Worm (Caenorhabditis elegans) whole organism, L4/young adult: ENCODE data around the gene ttr-15.
A peak's percentile ranks its signal among the peaks of the same experiment; 100 is the strongest.

Source experiments
- W03F9.2 ChIP-seq: fragments of 150-350 bp; optimal IDR thresholded peaks from 2 replicates; lab custom pipeline; 2014; ENCODE audit warnings: missing biosample characterization, missing genetic modification characterization
- dao-5 ChIP-seq: sonication (generic microtip); optimal IDR thresholded peaks from 2 replicates; lab custom pipeline; 2016; ENCODE audit warnings: missing genotype, missing genetic modification characterization, moderate library complexity, missing compliant biosample characterization
- him-1 ChIP-seq: sonication (generic microtip); optimal IDR thresholded peaks from 2 replicates; lab custom pipeline; 2016; ENCODE audit warnings: missing genotype, missing genetic modification reagents, missing genetic modification characterization, missing compliant biosample characterization

Gene ttr-15

ce11 chrIII:10339949-10340348, 2.3 kb downstream of the ttr-15 start:
- TF ChIP-seq him-1 (tag; lab: Kevin White, UChicago) (no peak), W03F9.2 (tag; lab: Kevin White, UChicago) (no peak), dao-5 (tag; lab: Kevin White, UChicago) (no peak)

ce11 chrIII:10341758-10342157, 4.1 kb downstream of the ttr-15 start, which contains the start of gene tbx-9:
tbx-9 (minus strand) TSS chrIII:10341858.
- TF ChIP-seq W03F9.2 (tag; lab: Kevin White, UChicago) (no peak), dao-5 (tag; lab: Kevin White, UChicago) (no peak), him-1 (tag; lab: Kevin White, UChicago) (no peak)

- TF ChIP-seq him-1 (tag; lab: Kevin White, UChicago) = no peak
- no peak for TF ChIP-seq dao-5 (tag; lab: Kevin White, UChicago)
- TF ChIP-seq W03F9.2 (tag; lab: Kevin White, UChicago) = no peak
Measured at ce11 chrIII:10344762-10345161, 7.1 kb downstream of the ttr-15 start.

- TF ChIP-seq W03F9.2 (tag; lab: Kevin White, UChicago) (no peak), him-1 (tag; lab: Kevin White, UChicago) (no peak), dao-5 (tag; lab: Kevin White, UChicago) (no peak)
Measured at ce11 chrIII:10347049-10347448, 9.4 kb downstream of the ttr-15 start, which contains the start of gene tbx-8. tbx-8 (plus strand) TSS chrIII:10347349.

ce11 chrIII:10351595-10352207, 14.1 kb downstream of the ttr-15 start, which contains the start of gene T07C4.3:
T07C4.3 (plus strand) TSS chrIII:10352157.
- TF ChIP-seq him-1 (tag; lab: Kevin White, UChicago) (no peak), W03F9.2 (tag; lab: Kevin White, UChicago) (no peak), dao-5 (tag; lab: Kevin White, UChicago) (no peak)

- TF ChIP-seq W03F9.2 (tag; lab: Kevin White, UChicago) = no peak
- TF ChIP-seq dao-5 (tag; lab: Kevin White, UChicago) = no peak
- TF ChIP-seq him-1 (tag; lab: Kevin White, UChicago) = no peak
Measured at ce11 chrIII:10353423-10353822, 15.8 kb downstream of the ttr-15 start.

- no peak for TF ChIP-seq him-1 (tag; lab: Kevin White, UChicago)
- no peak for TF ChIP-seq W03F9.2 (tag; lab: Kevin White, UChicago)
- TF ChIP-seq dao-5 (tag; lab: Kevin White, UChicago) = no peak
Measured at ce11 chrIII:10354591-10354990, 16.9 kb downstream of the ttr-15 start.

- TF ChIP-seq W03F9.2 (tag; lab: Kevin White, UChicago) (no peak), dao-5 (tag; lab: Kevin White, UChicago) (no peak), him-1 (tag; lab: Kevin White, UChicago) (no peak)
Measured at ce11 chrIII:10355382-10355781, 17.7 kb downstream of the ttr-15 start, which contains the start of gene spp-1. spp-1 (minus strand) TSS chrIII:10355668.

- TF ChIP-seq W03F9.2 (tag; lab: Kevin White, UChicago) = peak; percentile 57
- TF ChIP-seq him-1 (tag; lab: Kevin White, UChicago) = no peak
Measured at ce11 chrIII:10357598-10358186, 20.0 kb downstream of the ttr-15 start, which contains the start of gene umps-1. umps-1 (minus strand) TSS chrIII:10357648.

ce11 chrIII:10358751-10359150, 21.1 kb downstream of the ttr-15 start:
- no peak for TF ChIP-seq W03F9.2 (tag; lab: Kevin White, UChicago)
- TF ChIP-seq dao-5 (tag; lab: Kevin White, UChicago) = no peak
- TF ChIP-seq him-1 (tag; lab: Kevin White, UChicago) = no peak

ce11 chrIII:10359916-10360315, 22.3 kb downstream of the ttr-15 start:
- TF ChIP-seq dao-5 (tag; lab: Kevin White, UChicago) (no peak), W03F9.2 (tag; lab: Kevin White, UChicago) (no peak), him-1 (tag; lab: Kevin White, UChicago) (no peak)

- no peak for TF ChIP-seq W03F9.2 (tag; lab: Kevin White, UChicago)
- no peak for TF ChIP-seq him-1 (tag; lab: Kevin White, UChicago)
- no peak for TF ChIP-seq dao-5 (tag; lab: Kevin White, UChicago)
Measured at ce11 chrIII:10361456-10361855, 23.8 kb downstream of the ttr-15 start.

ce11 chrIII:10362920-10363319, 25.3 kb downstream of the ttr-15 start:
- TF ChIP-seq him-1 (tag; lab: Kevin White, UChicago) = no peak
- no peak for TF ChIP-seq W03F9.2 (tag; lab: Kevin White, UChicago)
- no peak for TF ChIP-seq dao-5 (tag; lab: Kevin White, UChicago)
